Worm (Caenorhabditis elegans) whole organism, L3 larva: Measurements from ENCODE around the gene jkk-1.

ENCODE experiments used
- R02D3.7 ChIP-seq: fragments of 150-350 bp; optimal IDR thresholded peaks from 2 replicates; lab custom pipeline; 2014; ENCODE audit warnings: missing biosample characterization, missing genetic modification characterization
- ama-1 ChIP-seq: fragments of 150-350 bp; optimal IDR thresholded peaks from 2 replicates; lab custom pipeline; 2018
- ceh-16 ChIP-seq: sonication (generic microtip); optimal IDR thresholded peaks from 2 replicates; lab custom pipeline; 2017; ENCODE audit warnings: missing biosample characterization, missing genetic modification characterization
- ceh-28 ChIP-seq: fragments of 150-350 bp; optimal IDR thresholded peaks from 2 replicates; lab custom pipeline; 2014; ENCODE audit warnings: missing biosample characterization, missing genetic modification reagents, missing genetic modification characterization
- ceh-82 ChIP-seq: fragments of 150-350 bp; optimal IDR thresholded peaks from 2 replicates; lab custom pipeline; 2014; ENCODE audit warnings: missing biosample characterization, missing genetic modification characterization
- ceh-9 ChIP-seq: sonication (generic microtip); optimal IDR thresholded peaks from 2 replicates; lab custom pipeline; 2018; ENCODE audit warnings: missing biosample characterization, missing genetic modification characterization
- egl-27 ChIP-seq: sonication (generic microtip); optimal IDR thresholded peaks from 4 replicates; lab custom pipeline; 2017; ENCODE audit warnings: missing biosample characterization, missing genetic modification reagents, missing genetic modification characterization
- elt-1 ChIP-seq: fragments of 150-350 bp; optimal IDR thresholded peaks from 2 replicates; lab custom pipeline; 2014; ENCODE audit warnings: missing biosample characterization, missing genetic modification characterization
- elt-2 ChIP-seq: sonication (generic microtip); optimal IDR thresholded peaks from 2 replicates; lab custom pipeline; 2016; ENCODE audit warnings: missing genetic modification reagents, mild to moderate bottlenecking, missing genetic modification characterization, missing compliant biosample characterization
- fkh-10 ChIP-seq: sonication (generic microtip); optimal IDR thresholded peaks from 2 replicates; lab custom pipeline; 2017; ENCODE audit warnings: missing biosample characterization, missing genetic modification reagents, missing genetic modification characterization
- fkh-2 ChIP-seq: fragments of 150-350 bp; optimal IDR thresholded peaks from 2 replicates; lab custom pipeline; 2014; ENCODE audit warnings: missing biosample characterization, missing genetic modification reagents, missing genetic modification characterization
- fos-1 ChIP-seq: fragments of 150-350 bp; optimal IDR thresholded peaks from 2 replicates; lab custom pipeline; 2014; ENCODE audit warnings: missing biosample characterization, missing genetic modification characterization
- hmg-11 ChIP-seq: sonication (generic microtip); optimal IDR thresholded peaks from 2 replicates; lab custom pipeline; 2016; ENCODE audit warnings: missing genetic modification characterization, missing compliant biosample characterization
- jun-1 ChIP-seq: fragments of 150-350 bp; optimal IDR thresholded peaks from 2 replicates; lab custom pipeline; 2014; ENCODE audit warnings: missing biosample characterization, missing genetic modification reagents, missing genetic modification characterization
- lin-39 ChIP-seq: fragments of 150-350 bp; optimal IDR thresholded peaks from 2 replicates; lab custom pipeline; 2018; ENCODE audit warnings: missing biosample characterization, missing genetic modification reagents, missing genetic modification characterization
- mdl-1 ChIP-seq: fragments of 150-350 bp; optimal IDR thresholded peaks from 2 replicates; lab custom pipeline; 2014; ENCODE audit warnings: missing biosample characterization, missing genetic modification characterization
- mml-1 ChIP-seq: fragments of 150-350 bp; sonication (generic microtip); optimal IDR thresholded peaks from 3 replicates; lab custom pipeline; 2014; ENCODE audit warnings: missing biosample characterization, missing genetic modification characterization
- nfya-1 ChIP-seq: sonication (generic microtip); optimal IDR thresholded peaks from 2 replicates; lab custom pipeline; 2017; ENCODE audit warnings: missing genetic modification characterization, mild to moderate bottlenecking, missing compliant biosample characterization, antibody characterized with exemption, moderate library complexity; ENCODE audit not compliant: insufficient read depth
- nhr-11 ChIP-seq: fragments of 150-350 bp; optimal IDR thresholded peaks from 2 replicates; lab custom pipeline; 2014; ENCODE audit warnings: missing biosample characterization, missing genetic modification characterization
- nhr-12 ChIP-seq: fragments of 150-350 bp; optimal IDR thresholded peaks from 2 replicates; lab custom pipeline; 2014; ENCODE audit warnings: missing biosample characterization, missing genetic modification characterization
- nhr-25 ChIP-seq: sonication (generic microtip); optimal IDR thresholded peaks from 2 replicates; lab custom pipeline; 2017; ENCODE audit warnings: missing biosample characterization, missing genetic modification characterization
- nhr-28 ChIP-seq: fragments of 150-350 bp; optimal IDR thresholded peaks from 2 replicates; lab custom pipeline; 2014; ENCODE audit warnings: missing biosample characterization, missing genetic modification characterization
- nhr-43 ChIP-seq: sonication (generic microtip); optimal IDR thresholded peaks from 2 replicates; lab custom pipeline; 2016; ENCODE audit warnings: mild to moderate bottlenecking, missing genetic modification characterization, missing compliant biosample characterization; ENCODE audit not compliant: poor library complexity, severe bottlenecking
- nhr-67 ChIP-seq: fragments of 150-350 bp; optimal IDR thresholded peaks from 2 replicates; lab custom pipeline; 2014; ENCODE audit warnings: missing biosample characterization, missing genetic modification characterization
- nhr-77 ChIP-seq: fragments of 150-350 bp; optimal IDR thresholded peaks from 2 replicates; lab custom pipeline; 2014; ENCODE audit warnings: missing biosample characterization, missing genetic modification characterization
- pha-4 ChIP-seq: fragments of 150-350 bp; optimal IDR thresholded peaks from 2 replicates; lab custom pipeline; 2014; ENCODE audit warnings: missing biosample characterization, missing genetic modification reagents, missing genetic modification characterization
- pqm-1 ChIP-seq: fragments of 150-350 bp; optimal IDR thresholded peaks from 2 replicates; lab custom pipeline; 2017; ENCODE audit warnings: missing biosample characterization, missing genetic modification characterization, inconsistent platforms
- skn-1 ChIP-seq: fragments of 150-350 bp; optimal IDR thresholded peaks from 2 replicates; lab custom pipeline; 2014; ENCODE audit warnings: missing biosample characterization, missing genetic modification characterization
- unc-62 ChIP-seq: fragments of 150-350 bp; sonication (generic microtip); optimal IDR thresholded peaks from 4 replicates; lab custom pipeline; 2014; ENCODE audit warnings: missing biosample characterization, missing genetic modification reagents, missing genetic modification characterization
- zag-1 ChIP-seq: fragments of 150-350 bp; optimal IDR thresholded peaks from 2 replicates; lab custom pipeline; 2014; ENCODE audit warnings: missing biosample characterization, missing genetic modification characterization
- ztf-11 ChIP-seq: fragments of 150-350 bp; optimal IDR thresholded peaks from 2 replicates; lab custom pipeline; 2014; ENCODE audit warnings: missing biosample characterization, missing genetic modification characterization

The jkk-1 gene

DNA sequence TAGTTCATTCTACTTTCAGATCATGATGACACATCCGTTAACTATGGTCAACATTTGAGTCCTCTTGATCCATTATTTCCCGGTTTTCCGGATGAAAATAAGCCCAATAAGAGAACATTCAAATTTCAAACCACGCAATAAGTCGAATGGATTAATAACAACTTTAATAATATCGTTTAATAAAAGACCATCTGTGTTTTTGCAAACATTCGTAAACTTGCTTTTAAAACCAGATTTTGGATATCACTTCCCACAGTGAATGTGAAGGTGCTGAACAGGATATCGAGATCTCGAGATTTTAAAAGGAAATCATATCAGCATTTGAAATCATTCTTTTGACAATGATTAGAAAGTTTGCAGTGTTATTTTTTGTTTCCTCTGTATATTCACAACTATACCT lies 26.3 kb upstream of the jkk-1 start, which contains the start of gene C26B9.7:
Gene C26B9.7, plus strand, starts transcription at position 301 of the 400 bp plus-strand sequence.
- no peak for TF ChIP-seq nhr-28 (tag; lab: Kevin White, UChicago)
- no peak for TF ChIP-seq ceh-28 (tag; lab: Kevin White, UChicago)
- TF ChIP-seq fkh-2: no peak
- no peak for TF ChIP-seq fos-1 (tag; lab: Kevin White, UChicago)
- TF ChIP-seq nhr-12 (tag; lab: Kevin White, UChicago): no peak
- no peak for TF ChIP-seq nhr-43
- no peak for TF ChIP-seq R02D3.7 (tag; lab: Kevin White, UChicago)
- TF ChIP-seq nhr-11 (tag; lab: Kevin White, UChicago): no peak
- TF ChIP-seq ceh-9 (tag; lab: Kevin White, UChicago): no peak
- no peak for TF ChIP-seq nhr-67
- TF ChIP-seq pqm-1: no peak
- TF ChIP-seq mml-1 (tag; lab: Kevin White, UChicago): no peak
- TF ChIP-seq egl-27 (tag; lab: Kevin White, UChicago): no peak
- no peak for TF ChIP-seq pha-4 (tag; lab: Kevin White, UChicago)
- TF ChIP-seq fkh-10 (GFP tag; lab: Kevin White, UChicago): no peak

DNA sequence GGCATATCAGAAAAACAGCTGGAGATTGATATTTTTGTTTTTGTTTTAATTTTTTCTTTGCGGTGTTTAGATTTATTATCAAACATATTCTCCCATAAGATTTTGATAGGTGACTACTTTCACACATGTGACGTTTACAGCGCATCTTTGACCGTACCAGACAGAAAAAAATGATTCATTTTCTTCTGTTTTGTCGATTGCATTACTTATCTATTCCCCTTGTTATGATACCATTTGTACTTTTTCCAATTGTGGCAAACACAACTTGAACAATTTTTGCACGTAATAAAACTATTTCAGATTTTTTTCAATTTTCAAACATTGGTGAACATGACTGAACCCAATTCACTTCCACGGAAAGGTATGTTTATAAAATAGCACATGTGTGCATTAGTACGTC lies 24.0 kb upstream of the jkk-1 start, which contains the start of gene C26B9.1:
Gene C26B9.1, plus strand, starts transcription at position 301 of the 400 bp plus-strand sequence.
- TF ChIP-seq ztf-11 (tag; lab: Kevin White, UChicago): no peak
- peak; percentile 35 for TF ChIP-seq pha-4 (tag; lab: Kevin White, UChicago)

ce11 chrX:5346303-5346702 lies 22.0 kb upstream of the jkk-1 start:
- TF ChIP-seq nhr-77 (tag; lab: Kevin White, UChicago) (no peak), ceh-16 (no peak), elt-2 (tag; lab: Kevin White, UChicago) (peak; percentile 64)

DNA sequence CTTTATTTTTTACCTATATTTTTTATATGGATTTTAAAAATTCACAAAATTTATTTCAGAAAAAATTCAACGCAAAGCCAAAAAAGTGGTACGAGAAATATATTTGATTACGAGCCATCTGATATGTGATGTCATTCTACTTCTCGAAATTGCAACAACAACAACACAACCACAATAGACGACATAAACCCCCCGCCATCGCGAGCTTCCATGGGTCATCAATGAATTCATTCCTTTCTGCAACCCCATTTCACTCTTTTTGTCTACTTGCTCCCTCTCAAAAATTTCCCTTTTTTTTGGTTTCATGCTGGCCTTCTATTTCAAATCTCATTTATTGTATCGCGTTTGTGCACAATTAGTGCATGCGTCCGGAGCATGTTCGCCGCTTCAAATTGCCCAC lies 20.4 kb upstream of the jkk-1 start:
- TF ChIP-seq fkh-10 (GFP tag; lab: Kevin White, UChicago) (no peak), unc-62 (GFP tag; lab: Kevin White, UChicago) (no peak), nhr-43 (no peak), skn-1 (tag; lab: Kevin White, UChicago) (no peak)

- TF ChIP-seq hmg-11 (tag; lab: Kevin White, UChicago): no peak
- peak; percentile 2 for TF ChIP-seq nfya-1 (tag; lab: Kevin White, UChicago)
- no peak for TF ChIP-seq mdl-1
- TF ChIP-seq elt-1 (tag; lab: Kevin White, UChicago): no peak
- no peak for TF ChIP-seq jun-1 (tag; lab: Kevin White, UChicago)
- TF ChIP-seq egl-27 (tag; lab: Kevin White, UChicago): no peak
- no peak for TF ChIP-seq nhr-43
- TF ChIP-seq pqm-1: no peak
- TF ChIP-seq lin-39 (tag; lab: Kevin White, UChicago): no peak
- no peak for TF ChIP-seq zag-1 (tag; lab: Kevin White, UChicago)
- TF ChIP-seq nhr-25 (tag; lab: Kevin White, UChicago): no peak
- no peak for TF ChIP-seq nhr-28 (tag; lab: Kevin White, UChicago)
- TF ChIP-seq fkh-10 (GFP tag; lab: Kevin White, UChicago): no peak
- peak; percentile 6 for TF ChIP-seq elt-2 (tag; lab: Kevin White, UChicago)
- TF ChIP-seq pha-4 (tag; lab: Kevin White, UChicago): peak; percentile 6
- TF ChIP-seq ceh-28 (tag; lab: Kevin White, UChicago): no peak
- TF ChIP-seq ceh-82 (tag; lab: Kevin White, UChicago): no peak
- no peak for TF ChIP-seq ama-1 (lab: Kevin White, UChicago)
Measured at ce11 chrX:5348529-5349148, 19.6 kb upstream of the jkk-1 start, which contains the start of gene syx-3. TSS of gene syx-3 (plus strand) at chrX:5349098.
